Fruit fly (Drosophila melanogaster) Kc167 (cell line): ENCODE data around the gene Ndae1.

Experiments
- Myc ChIP-seq: fragments of >200 bp; optimal IDR thresholded peaks from 2 replicates; lab custom pipeline; 2017; ENCODE audit warnings: missing external identifiers
- Sin3A ChIP-seq: fragments of >200 bp; optimal IDR thresholded peaks from 2 replicates; lab custom pipeline; 2018; ENCODE audit warnings: missing external identifiers
- h ChIP-seq: fragments of >200 bp; optimal IDR thresholded peaks from 3 replicates; lab custom pipeline; 2018; ENCODE audit warnings: missing external identifiers
- insv ChIP-seq: fragments of >200 bp; optimal IDR thresholded peaks from 3 replicates; lab custom pipeline; 2018; ENCODE audit warnings: missing external identifiers
- psq ChIP-seq: fragments of >200 bp; optimal IDR thresholded peaks from 2 replicates; lab custom pipeline; 2017; ENCODE audit warnings: missing external identifiers
- ttk ChIP-seq: sonication (Bioruptor generic); optimal IDR thresholded peaks from 2 replicates; lab custom pipeline; 2017; ENCODE audit warnings: missing external identifiers

The Ndae1 gene

DNA sequence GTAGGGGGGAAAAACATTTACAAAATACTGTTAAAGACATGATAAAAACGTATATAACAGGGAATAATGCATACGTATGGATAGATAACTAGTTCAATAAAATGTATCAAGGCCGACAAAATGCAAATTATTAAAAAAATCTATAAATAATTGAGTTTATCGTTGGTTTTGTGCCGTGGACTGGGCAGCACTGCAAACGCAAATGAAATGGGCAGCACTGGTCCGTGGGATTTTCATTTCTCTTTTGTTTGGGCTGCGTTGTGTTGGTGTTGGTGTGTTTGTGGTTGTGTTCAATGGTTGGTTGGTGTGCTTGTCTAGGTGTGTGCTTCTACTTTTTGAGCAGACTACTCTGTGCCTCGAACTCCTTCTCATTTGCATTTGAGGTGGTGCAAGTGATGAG lies 22.6 kb downstream of the Ndae1 start:
- TF ChIP-seq psq (lab: Kevin White, UChicago) (no peak), Myc (lab: Kevin White, UChicago) (no peak)

DNA sequence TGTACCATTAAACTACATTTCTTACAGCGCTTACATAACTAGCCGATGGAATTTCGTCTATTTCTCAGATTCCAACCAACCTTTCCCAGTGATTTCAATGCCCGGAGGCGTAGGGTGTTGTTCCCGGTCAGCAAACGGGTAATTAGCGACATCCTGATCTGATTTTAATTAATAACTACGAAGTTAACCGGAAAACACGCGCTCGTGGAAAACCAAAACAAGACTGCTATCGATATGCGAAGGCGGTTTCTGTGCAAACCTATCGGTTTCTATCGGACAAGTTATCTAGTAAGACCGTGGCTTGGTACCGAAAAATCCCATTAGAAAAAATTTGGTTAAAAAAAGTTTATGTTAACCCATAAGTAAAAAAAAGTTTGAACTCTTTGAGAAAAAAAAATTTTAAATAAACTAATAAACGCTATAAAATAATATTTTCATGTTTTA lies 26.3 kb downstream of the Ndae1 start, which contains the start of gene mEFG1:
Gene mEFG1 (minus strand): TSS at position 253 of the 444 bp plus-strand sequence.
- TF ChIP-seq Myc (lab: Kevin White, UChicago) (no peak), Sin3A (lab: Kevin White, UChicago) (no peak), insv (lab: Kevin White, UChicago) (no peak), ttk (lab: Kevin White, UChicago) (no peak), psq (lab: Kevin White, UChicago) (no peak), h (lab: Kevin White, UChicago) (no peak)

DNA sequence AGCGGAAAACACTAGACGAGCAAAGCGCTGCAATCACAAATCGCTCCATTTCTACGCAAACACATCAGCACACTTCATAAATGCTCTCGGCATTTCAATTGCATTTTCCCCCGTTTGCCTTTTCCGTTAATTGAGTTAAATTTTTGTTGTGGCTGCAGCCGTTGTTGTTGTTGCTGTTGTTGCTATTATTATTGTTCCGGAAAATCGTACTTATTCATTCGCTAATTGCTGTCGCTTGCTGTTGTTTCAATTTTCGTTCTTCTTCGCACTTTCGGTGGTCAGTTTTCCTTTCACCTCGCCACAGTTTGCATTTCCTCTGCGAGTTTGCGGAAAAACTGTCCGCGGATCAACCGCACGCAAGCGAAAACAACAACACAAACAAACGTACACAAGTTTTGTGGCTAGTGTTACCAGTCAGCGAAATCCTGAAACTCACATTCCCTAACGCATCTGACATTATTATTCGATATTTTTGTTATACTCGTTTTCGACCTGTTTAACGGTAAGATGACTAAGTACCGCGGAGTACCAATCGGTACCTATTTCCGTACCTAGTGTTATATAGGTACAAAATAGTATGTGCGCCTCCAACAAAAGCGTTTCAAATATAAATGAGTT lies 29.4 kb downstream of the Ndae1 start, which contains the start of gene CG13784:
Gene CG13784 (minus strand): TSS at position 384 of the 618 bp plus-strand sequence.
- no peak for TF ChIP-seq ttk (lab: Kevin White, UChicago)
- TF ChIP-seq psq (lab: Kevin White, UChicago), result no peak
- TF ChIP-seq Myc (lab: Kevin White, UChicago), result no peak
- TF ChIP-seq Sin3A (lab: Kevin White, UChicago), result no peak

DNA sequence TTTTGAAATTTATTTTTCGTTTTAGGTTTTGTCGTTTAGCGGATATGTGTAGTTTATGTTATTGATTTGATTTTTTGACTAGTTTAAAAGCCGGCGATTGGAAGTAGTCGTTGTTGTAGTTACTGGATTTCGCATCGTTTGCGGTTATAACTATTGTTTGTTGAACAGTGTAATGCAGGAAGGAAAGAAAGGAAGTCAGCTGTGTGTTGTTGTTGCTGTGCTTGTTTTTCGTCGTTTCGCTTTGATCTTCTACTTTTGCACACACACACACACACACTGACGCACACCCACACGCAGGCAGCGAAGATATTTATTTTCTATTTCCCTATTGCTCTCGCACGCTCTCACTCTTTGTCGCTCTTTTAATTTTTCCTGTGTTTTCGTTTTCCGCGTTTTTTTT lies 30.0 kb downstream of the Ndae1 start:
- TF ChIP-seq Myc (lab: Kevin White, UChicago) (no peak), Sin3A (lab: Kevin White, UChicago) (no peak), insv (lab: Kevin White, UChicago) (no peak)

DNA sequence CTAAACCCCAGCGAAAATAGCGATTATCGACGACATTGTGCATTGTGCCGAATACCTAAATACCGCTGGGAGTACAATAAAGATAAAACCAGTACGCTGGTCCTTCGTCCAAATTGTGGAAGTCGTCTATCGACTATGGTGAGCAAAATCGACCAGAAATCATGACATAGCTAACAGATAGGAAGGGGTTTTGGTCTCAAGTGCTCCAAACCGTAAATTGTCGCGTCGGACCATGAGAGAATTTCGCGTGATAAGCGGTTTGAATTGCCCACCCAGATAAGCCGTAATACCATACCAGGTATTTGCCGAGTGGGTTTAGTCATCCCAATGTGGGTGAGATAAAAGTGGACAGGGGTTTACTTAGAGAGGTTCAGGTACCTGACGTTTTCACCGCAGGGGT lies 31.2 kb downstream of the Ndae1 start:
- no peak for TF ChIP-seq Myc (lab: Kevin White, UChicago)
- no peak for TF ChIP-seq psq (lab: Kevin White, UChicago)
- TF ChIP-seq Sin3A (lab: Kevin White, UChicago), result no peak
- TF ChIP-seq ttk (lab: Kevin White, UChicago), result no peak
- no peak for TF ChIP-seq insv (lab: Kevin White, UChicago)

DNA sequence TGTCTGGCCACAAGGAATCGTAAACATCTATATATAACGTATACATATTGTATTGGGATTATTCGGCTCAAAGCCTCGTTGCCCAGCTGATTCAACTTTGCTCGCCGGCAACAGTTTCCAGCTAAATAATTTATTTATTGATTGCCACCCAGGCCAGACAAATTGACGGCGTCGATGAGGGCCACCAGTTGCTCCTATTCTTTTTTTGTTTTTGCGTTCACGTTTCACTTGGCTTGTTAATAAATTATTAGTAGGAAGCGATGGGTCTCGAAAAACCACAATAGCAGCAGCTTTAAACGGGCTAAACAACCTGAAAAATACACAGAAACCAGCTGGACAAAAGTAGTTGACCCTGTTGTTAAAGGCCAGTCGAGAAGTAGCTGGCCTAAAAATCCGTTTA lies 32.1 kb downstream of the Ndae1 start:
- no peak for TF ChIP-seq Myc (lab: Kevin White, UChicago)
- no peak for TF ChIP-seq psq (lab: Kevin White, UChicago)
- TF ChIP-seq h (lab: Kevin White, UChicago), result no peak
- no peak for TF ChIP-seq ttk (lab: Kevin White, UChicago)
- TF ChIP-seq Sin3A (lab: Kevin White, UChicago), result no peak
- no peak for TF ChIP-seq insv (lab: Kevin White, UChicago)

DNA sequence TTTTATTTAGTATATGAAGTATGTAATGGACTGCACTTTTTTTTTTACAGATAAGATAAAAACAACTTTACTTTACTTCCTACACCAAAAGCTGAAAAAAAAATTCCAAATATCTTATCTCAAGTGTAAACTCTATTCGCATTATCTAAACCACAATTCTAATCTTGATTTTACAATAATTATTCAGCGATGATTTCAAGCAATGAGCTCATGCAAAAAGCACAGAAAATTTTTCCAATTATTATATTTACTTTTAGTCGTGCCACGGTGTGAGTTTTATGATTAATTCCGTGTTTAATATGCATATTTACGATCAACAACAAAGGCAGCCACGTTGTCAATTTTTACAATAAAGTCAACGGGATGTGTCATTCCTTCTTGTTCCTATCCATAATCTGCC lies 32.9 kb downstream of the Ndae1 start:
- TF ChIP-seq insv (lab: Kevin White, UChicago), result no peak
- no peak for TF ChIP-seq Myc (lab: Kevin White, UChicago)
- TF ChIP-seq psq (lab: Kevin White, UChicago), result no peak
- TF ChIP-seq h (lab: Kevin White, UChicago), result no peak
- no peak for TF ChIP-seq Sin3A (lab: Kevin White, UChicago)
- TF ChIP-seq ttk (lab: Kevin White, UChicago), result no peak

DNA sequence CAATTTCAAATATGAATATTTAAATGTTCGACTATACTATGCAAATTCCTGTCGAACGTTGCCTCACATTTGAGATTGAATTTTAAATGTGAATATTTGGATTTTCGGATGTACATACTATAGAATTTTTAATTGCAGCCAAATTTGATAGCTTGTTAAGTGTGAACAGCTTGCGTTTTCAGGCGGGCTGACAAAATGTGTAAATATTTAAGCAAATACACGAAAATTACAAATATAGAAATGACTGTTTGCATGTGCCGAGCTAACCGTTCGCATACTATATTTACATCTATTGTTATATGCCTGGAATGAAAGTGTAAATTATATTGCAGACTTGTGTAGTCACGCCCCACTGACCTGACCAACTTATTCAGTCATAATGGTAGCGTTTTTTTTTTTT lies 33.5 kb downstream of the Ndae1 start:
- TF ChIP-seq insv (lab: Kevin White, UChicago) (no peak), psq (lab: Kevin White, UChicago) (no peak), ttk (lab: Kevin White, UChicago) (no peak), h (lab: Kevin White, UChicago) (no peak), Sin3A (lab: Kevin White, UChicago) (no peak), Myc (lab: Kevin White, UChicago) (no peak)

DNA sequence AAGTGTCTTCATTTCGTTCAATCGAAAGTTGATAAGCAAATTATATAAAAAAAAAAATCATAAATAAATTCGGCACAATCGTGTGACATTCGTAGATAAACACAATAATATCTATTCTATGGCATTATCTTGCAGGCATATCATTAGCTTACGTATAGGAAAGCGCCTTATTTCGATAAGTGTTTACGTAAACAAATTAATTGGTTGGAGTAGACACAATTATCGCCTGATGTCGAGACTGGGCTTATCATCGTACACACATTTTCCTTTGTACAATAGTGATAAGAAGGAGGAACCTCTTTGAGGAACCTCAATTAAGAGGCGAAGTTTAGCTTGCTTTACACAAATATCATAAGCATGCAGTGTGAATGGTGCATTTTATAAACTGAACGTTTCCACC lies 34.3 kb downstream of the Ndae1 start:
- TF ChIP-seq Myc (lab: Kevin White, UChicago), result no peak
- TF ChIP-seq Sin3A (lab: Kevin White, UChicago), result no peak
- no peak for TF ChIP-seq h (lab: Kevin White, UChicago)
- TF ChIP-seq insv (lab: Kevin White, UChicago), result no peak
- TF ChIP-seq psq (lab: Kevin White, UChicago), result no peak
- no peak for TF ChIP-seq ttk (lab: Kevin White, UChicago)

DNA sequence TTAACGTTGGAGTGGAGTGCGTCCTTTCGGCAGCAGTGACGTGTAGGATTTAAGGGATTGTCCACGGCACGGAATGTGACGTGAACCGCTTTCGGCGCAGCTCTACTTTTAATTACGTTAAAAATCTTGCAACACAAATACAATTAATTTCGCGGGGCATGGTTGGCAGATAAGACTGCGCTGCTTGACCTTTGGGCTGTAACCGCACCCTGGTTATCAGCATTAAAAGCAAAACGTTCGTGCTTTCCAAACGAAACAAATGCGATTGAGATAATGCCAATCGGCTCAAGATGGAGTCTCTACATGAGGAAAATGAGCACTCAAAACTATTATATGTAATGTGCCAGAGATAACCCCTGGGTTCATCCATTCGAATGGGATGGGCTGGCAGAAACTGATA lies 35.6 kb downstream of the Ndae1 start:
- no peak for TF ChIP-seq Sin3A (lab: Kevin White, UChicago)
- no peak for TF ChIP-seq ttk (lab: Kevin White, UChicago)
- TF ChIP-seq psq (lab: Kevin White, UChicago), result no peak
- no peak for TF ChIP-seq h (lab: Kevin White, UChicago)
- no peak for TF ChIP-seq Myc (lab: Kevin White, UChicago)
- no peak for TF ChIP-seq insv (lab: Kevin White, UChicago)

DNA sequence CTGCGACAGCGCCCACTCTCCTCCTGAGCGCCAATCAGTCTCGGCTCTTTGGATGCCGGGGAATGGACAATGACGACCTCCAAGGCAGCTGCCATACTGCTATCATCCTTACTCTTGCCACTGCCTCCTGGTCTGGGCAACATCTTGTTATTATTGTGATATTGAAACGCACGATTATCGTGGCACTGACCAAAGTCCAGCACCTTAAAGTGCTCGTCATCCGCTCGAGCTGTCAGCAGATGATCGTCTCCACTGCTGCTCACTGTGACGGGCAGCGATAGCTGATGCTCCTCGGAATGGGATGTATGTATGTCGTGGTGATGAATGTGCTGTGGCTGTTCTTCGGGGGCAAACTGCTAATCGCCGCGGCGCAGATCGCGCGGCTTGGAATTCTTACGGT lies 41.5 kb downstream of the Ndae1 start:
- TF ChIP-seq psq (lab: Kevin White, UChicago), result no peak
- no peak for TF ChIP-seq ttk (lab: Kevin White, UChicago)
- no peak for TF ChIP-seq h (lab: Kevin White, UChicago)
- no peak for TF ChIP-seq insv (lab: Kevin White, UChicago)
- TF ChIP-seq Myc (lab: Kevin White, UChicago), result no peak
- no peak for TF ChIP-seq Sin3A (lab: Kevin White, UChicago)

DNA sequence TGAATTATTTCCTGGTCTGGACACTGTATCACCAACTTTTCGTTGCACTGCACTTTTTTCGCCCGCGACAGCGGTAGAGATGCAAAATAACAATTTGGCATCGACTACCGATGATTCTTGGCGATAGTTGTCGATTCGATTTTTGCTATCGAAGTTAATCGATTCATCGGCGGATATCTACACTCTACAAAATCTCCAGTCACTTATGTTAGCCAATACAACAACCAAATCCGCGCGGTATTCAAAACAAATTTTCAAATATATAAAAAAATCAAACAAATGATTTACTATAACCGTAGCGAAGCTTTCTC lies 45.0 kb downstream of the Ndae1 start, which contains the start of gene CG4502:
Gene CG4502 (minus strand): TSS at position 93 of the 311 bp plus-strand sequence.
- no peak for TF ChIP-seq Myc (lab: Kevin White, UChicago)
- TF ChIP-seq insv (lab: Kevin White, UChicago), result no peak
- no peak for TF ChIP-seq ttk (lab: Kevin White, UChicago)
- TF ChIP-seq psq (lab: Kevin White, UChicago), result no peak
- TF ChIP-seq h (lab: Kevin White, UChicago), result no peak
- no peak for TF ChIP-seq Sin3A (lab: Kevin White, UChicago)
